Fruit fly (Drosophila melanogaster) S2 (cell line): ENCODE measurements around the gene Ntf-2r.

Source experiments
- CG8478 ChIP-seq: fragments of >200 bp; optimal IDR thresholded peaks from 2 replicates; lab custom pipeline; 2018
- CTCF ChIP-seq, 2 experiments: fragments of >200 bp; optimal IDR thresholded peaks; 2 replicates each; lab custom pipeline; 2018

Ntf-2r gene

DNA sequence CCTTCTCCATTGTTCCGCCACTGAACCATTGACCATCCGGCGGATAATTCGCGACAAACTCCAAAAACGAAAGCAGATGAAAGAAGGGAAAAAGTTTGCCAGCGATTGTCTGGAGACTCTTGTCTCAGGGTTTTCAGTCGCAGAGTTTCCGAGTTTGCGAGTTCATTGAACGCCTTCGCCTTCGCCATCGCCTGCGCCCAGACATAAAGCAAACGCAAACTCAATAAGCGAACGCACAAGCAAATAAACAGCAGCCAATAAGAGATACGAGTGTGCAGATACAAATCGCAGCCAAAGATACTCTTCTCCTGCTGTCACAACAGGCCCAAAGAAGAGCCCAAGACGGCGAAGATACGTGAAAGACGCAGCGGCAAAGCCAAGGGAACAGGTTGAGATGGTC lies 12.2 kb downstream of the Ntf-2r start:
- TF ChIP-seq CTCF (optimal IDR thresholded peaks at IDR 0.05; lab: Kevin White, UChicago) (no peak), CG8478 (lab: Kevin White, UChicago) (no peak)

DNA sequence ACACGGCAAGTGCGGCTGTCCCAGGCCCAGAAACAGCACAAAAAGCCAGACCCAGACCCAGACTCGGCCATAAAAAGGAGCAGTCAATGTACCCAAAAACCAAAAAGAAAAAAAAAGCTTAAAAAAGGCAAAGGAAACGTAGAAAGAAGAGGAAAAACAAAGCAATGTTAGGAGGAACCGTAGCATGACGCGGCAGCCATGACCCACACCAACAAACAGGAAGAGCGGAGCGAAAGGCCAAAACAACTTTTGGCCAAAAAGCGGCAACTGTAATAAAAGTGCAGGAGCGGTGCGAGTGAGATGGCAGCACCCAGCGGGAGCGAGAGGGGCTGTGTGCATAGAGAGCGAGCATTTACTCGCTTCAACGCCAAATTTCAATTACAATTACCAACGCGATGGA lies 13.0 kb downstream of the Ntf-2r start:
- TF ChIP-seq CG8478 (lab: Kevin White, UChicago) (no peak), CTCF (optimal IDR thresholded peaks at IDR 0.05; lab: Kevin White, UChicago) (no peak)

DNA sequence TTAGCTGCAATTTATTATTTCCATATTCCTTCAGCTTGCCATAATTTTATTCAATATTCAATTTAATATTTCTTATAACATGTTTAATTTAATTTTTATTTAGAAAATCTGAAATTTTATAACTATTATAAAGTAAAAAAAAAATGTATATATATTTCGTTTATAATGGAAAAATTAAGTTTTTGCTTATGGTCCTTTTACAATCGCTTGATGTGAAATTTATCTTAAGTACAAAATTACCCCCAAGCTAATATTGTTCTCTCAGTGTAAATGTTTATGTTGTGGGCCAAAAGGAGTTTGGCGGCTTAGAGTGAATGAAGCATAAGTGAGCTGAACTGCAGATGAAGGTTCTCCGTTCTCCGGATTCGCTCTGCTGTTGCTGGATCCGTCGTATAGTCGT lies 13.6 kb downstream of the Ntf-2r start:
- TF ChIP-seq CTCF (optimal IDR thresholded peaks at IDR 0.05; lab: Kevin White, UChicago) = no peak
- TF ChIP-seq CG8478 (lab: Kevin White, UChicago) = no peak

DNA sequence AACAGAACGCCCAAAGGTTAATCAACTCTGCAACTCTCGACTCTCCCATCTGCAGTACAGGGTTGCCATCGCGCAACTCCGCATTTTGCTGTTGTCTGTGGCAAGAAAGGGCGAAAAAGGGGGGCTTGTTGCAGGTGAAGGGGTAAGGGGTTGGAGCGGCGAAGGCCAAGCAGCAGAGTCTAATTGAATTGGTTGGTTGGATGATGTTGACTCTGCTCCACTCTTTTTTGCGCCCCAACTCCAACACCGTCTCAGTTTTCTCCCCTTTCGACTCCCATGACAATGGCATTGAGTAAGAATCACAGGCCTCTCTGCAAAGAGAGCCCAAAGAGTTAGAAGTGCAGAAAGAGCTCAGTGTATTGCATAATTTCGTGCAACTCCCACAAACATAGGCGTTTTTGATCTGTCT lies 14.2 kb downstream of the Ntf-2r start:
- TF ChIP-seq CTCF (optimal IDR thresholded peaks at IDR 0.05; lab: Kevin White, UChicago) (no peak), CG8478 (lab: Kevin White, UChicago) (no peak)

DNA sequence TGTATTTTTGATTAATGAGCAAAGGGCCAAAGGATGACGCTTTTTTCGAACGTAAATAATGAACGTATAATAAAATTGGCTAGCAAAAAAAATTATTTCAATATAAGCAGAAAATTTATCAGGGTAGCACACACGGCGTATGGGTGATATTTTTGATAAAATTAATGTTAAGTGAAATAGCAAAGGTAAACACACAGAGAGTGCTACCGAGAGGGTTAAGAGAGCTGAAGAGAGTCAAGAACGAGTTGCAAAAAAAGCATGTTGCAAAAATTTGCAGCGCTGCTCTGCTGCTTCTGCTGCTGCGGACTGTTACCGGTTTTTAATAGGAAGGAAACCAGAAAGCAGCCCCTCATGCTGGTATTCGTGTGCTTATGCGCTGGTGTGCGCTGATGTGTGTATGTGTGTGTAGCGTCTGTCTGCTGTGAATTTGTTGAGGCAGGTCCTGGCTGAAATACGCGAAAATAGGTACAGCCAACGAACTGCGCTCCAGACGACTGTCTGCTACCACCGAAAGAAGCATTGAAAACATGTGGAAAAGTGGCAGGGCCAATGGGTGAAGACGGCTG lies 15.2 kb downstream of the Ntf-2r start:
- TF ChIP-seq CTCF (optimal IDR thresholded peaks at IDR 0.05; lab: Kevin White, UChicago) = no peak
- TF ChIP-seq CG8478 (lab: Kevin White, UChicago) = no peak

DNA sequence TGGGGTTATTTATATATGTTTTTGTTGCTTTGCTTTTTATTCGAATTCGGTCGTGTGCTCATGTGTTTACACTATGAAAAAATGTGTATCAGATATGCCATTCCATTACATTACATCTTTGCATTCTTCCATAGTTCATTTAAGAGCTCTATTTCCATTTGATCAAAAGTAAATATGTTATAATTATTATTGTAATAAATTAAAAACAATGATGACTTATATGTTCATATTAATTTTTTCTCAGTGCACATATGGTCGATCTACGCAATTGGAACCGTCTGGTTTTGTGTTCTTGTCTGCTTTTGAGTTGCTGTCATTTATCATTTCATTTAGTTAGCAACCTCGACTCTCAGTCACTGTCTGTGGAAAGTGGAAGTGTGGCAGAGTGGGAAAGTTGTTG lies 23.0 kb downstream of the Ntf-2r start:
- TF ChIP-seq CG8478 (lab: Kevin White, UChicago) (no peak), CTCF (optimal IDR thresholded peaks at IDR 0.05; lab: Kevin White, UChicago) (no peak)

DNA sequence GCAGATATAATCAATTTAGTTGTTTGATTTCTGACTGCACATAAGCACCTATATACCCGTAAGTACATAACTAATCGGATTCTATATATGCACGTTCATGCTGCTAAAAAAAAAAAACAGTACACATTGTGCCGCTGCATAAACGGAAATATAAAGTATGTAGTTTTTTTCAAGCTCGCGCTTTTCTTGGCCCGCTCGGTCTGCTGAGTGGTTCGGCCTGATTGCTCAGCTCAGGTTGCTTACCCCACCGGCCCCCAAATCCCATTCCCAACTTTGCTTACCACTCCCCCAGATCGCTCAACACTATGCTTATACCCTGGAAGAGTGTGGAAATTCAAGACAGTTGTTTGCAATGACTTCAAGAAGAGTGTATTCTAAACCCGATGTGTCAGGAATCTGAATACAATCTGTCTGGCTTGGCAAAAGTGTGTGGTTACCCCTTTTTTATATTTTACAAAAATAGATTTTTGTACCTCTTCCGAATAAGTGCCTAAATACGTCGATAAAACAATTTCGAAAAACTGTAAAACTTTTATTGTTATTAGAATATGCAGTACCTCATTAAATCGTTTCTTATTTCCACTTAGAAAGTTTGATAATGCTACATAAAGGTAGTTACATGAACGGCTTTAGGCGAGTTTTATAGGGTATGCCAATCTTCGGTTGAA lies 24.2 kb downstream of the Ntf-2r start:
- no peak for TF ChIP-seq CG8478 (lab: Kevin White, UChicago)
- no peak for TF ChIP-seq CTCF (optimal IDR thresholded peaks at IDR 0.05; lab: Kevin White, UChicago)

DNA sequence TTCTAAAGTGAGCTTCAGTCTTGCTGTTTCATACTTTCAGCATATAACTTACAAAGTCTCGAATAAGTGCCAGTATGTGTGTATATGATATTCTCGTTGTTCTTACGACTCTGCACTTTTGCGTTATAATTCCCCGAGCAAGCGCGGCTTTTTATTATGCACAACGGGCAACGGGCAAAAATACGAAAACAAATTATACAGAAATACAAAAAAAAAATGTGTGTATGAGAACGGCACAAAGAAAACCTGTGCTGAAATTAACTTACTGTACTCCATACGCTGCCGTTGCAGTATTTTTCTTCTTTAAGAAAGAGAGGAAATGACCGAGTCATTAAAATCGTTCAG lies 24.7 kb downstream of the Ntf-2r start:
- no peak for TF ChIP-seq CTCF (optimal IDR thresholded peaks at IDR 0.05; lab: Kevin White, UChicago)
- TF ChIP-seq CG8478 (lab: Kevin White, UChicago) = no peak

DNA sequence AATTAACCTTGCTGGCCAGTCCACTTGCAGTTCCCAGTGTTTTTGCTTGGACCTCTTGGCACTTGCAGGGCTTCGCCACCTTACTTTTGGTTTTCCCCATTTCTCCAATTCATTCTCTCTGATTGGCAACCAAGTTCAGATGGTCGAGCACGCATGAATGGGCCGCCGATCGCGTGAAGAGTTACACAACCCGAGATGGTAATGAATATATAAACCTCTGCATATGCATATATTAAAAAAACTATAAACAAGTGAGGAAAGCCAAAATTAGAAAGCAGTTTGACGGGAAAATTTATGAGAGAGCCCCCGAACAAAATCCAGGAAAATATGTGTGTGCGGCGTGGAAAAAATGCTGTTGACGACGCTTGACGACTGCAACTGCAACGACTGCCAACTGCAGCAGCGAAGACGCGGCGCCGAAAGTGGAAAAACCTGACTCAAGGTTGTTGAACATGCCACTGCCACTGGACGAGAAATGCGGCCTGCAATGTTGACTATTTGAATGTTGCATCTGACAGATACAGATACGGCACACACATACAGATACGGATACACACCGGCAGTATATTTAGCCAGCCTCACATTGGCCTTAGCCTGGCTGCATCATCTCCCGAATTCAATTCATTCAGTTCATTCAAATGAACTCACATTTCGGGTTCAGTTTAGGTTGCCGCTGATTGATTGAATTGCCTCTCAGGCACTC lies 26.0 kb downstream of the Ntf-2r start:
- TF ChIP-seq CG8478 (lab: Kevin White, UChicago) (no peak), CTCF (optimal IDR thresholded peaks at IDR 0.05; lab: Kevin White, UChicago) (no peak)

DNA sequence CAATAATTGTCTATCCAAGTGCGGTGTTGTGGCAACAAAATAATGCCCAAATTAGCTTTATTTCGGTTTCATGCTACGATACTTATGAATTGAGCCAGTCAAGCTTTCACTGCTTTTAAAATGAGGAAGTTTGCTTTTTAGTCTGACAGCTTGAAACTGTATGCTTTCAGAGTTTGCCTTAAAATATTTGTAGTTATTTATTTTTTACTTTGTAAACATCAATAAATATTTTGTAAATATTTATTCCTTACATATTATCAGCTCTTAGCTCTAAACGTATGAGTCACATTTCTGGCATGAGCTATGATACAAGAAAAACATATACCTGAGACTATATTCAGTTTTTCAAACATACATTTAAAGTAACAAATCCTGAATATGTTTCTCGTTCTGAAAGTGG lies 26.6 kb downstream of the Ntf-2r start:
- TF ChIP-seq CTCF (optimal IDR thresholded peaks at IDR 0.05; lab: Kevin White, UChicago) (no peak), CG8478 (lab: Kevin White, UChicago) (no peak)

DNA sequence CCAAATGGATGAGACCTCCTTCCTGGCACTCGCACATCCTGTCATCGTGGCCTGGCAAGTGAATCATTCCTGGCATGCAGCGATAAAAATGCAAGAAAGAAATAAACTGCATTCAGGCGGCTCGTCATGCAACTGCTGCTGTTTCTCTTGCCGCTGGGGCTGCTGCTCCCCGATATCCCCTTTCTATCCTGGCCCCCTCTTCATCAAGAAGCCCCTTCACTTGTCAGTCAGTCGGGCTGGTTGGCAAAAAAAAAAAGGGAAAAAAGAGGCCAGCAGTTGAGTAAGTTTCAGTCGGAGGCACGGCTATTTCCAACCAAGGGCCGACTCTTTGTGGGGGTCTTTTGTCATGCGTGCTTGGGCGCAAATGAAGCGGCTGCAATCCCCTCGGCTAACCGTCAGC lies 27.3 kb downstream of the Ntf-2r start:
- TF ChIP-seq CG8478 (lab: Kevin White, UChicago) = no peak
- TF ChIP-seq CTCF (optimal IDR thresholded peaks at IDR 0.05; lab: Kevin White, UChicago) = no peak

DNA sequence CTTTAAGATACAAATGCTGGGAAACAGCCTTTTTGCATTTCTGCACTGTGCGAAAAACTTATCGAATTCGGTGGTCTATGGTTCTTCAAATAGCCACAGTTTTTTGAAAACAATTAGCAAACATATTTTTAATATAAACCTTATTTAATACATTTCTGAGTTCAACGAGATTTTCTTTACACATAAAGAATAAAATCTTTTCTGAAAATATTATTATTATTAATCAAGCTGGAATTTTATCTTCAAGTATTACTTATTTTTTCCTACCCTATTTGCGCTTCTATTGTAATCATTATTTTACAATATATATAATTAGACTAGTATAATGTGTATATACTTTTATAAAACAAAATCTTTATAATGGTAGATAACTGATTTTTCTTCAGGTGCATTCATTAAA lies 27.7 kb downstream of the Ntf-2r start:
- TF ChIP-seq CG8478 (lab: Kevin White, UChicago) (no peak), CTCF (optimal IDR thresholded peaks at IDR 0.05; lab: Kevin White, UChicago) (no peak)

DNA sequence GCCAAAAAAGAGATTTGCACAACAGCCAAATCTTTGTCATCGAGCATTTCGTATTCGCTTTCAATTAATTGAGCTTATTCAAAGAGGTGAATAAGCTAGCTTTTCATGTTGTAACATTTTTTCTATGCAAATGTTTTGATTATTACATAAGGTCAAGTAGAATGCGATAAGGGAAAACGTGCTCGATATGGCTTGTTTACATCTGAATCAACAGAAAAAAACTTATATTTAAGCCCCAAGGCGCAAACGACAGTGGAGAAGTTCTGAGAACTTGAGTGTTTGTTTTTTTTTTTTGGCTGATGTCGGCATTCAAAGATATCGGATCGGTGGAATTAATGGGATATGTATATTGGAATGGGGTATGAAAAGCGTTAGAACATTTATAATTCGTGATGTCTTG lies 28.5 kb downstream of the Ntf-2r start:
- TF ChIP-seq CG8478 (lab: Kevin White, UChicago) = no peak
- no peak for TF ChIP-seq CTCF (optimal IDR thresholded peaks at IDR 0.05; lab: Kevin White, UChicago)

DNA sequence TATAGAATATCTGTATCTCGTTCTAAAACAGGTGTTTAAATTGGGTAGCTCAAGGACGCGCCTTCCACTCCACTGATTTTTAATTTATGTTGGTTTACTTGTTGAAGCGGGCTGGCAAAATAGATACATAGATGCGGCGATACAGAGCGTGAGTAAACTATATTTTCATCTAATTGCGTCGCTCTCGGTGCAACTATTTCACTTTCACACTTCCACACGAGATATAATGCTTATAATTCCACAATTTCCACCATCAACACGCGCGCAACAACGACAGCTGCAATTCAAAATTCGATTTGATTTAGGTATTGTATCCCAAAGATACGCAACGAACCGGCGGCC lies 29.6 kb downstream of the Ntf-2r start:
- TF ChIP-seq CTCF (optimal IDR thresholded peaks at IDR 0.05; lab: Kevin White, UChicago) = no peak
- no peak for TF ChIP-seq CG8478 (lab: Kevin White, UChicago)

DNA sequence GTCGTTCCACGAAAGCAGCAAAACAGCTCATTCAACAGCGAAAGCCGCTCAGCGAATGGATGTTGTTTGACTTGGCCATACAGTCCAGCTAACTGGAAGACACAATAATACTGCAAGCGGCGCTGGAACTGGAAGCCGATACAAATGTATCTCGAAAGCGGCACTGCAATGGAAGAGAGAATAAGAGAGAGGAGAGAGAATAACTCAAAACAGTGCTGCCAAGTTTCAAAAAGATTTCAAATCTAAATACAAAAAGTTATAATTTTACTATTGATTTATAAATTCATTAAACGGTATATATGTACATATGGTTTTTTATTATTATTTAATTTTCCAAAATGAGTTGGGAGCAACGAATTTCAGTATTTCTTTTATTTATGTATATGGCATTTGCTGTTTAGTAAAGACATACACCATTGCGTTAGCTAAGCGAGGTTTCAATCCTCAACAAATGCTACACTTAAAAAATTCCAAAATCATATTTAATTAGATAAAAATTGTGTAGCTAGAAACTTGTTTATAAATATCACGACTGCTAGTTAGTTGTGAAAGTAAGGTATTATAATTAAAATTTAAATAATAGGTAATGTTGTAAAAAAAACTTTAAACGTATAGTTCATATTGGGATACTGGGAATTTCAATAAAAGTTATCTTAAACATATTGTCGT lies 30.1 kb downstream of the Ntf-2r start, which contains the start of gene CG10283:
CG10283 (minus strand) TSS at position 132 of the 669 bp plus-strand sequence.
- TF ChIP-seq CG8478 (lab: Kevin White, UChicago) (no peak), CTCF (optimal IDR thresholded peaks at IDR 0.05; lab: Kevin White, UChicago) (peak in 1 of 2 experiments; percentile 7)
